Worm (Caenorhabditis elegans): Measurements from ENCODE around the gene bus-2.

Gene bus-2

DNA sequence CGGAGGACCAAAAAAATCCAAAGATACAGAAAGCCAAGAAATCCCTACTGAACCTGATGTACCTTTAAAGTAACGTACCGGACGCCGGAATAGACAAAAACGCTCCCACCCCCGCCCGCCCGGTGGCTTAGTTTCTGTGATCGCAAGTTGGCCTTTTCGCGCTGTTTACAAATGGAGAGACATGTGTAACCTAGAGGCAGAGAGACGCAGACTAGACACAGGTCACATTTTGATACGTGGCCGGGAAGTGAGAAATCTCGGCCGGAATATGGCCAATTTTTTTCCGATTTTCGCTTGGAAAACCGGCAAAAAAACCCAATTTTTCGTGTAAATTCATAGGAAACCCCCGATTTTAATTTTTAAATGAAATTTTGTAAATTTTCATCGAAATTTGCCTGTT is 42.6 kb upstream of the bus-2 start:
- no peak for TF ChIP-seq ztf-11 (tag; optimal IDR thresholded peaks at IDR 0.05)
- peak; percentile 88 for TF ChIP-seq pha-4 (tag; optimal IDR thresholded peaks at IDR 0.05)
- TF ChIP-seq nhr-23 (tag; optimal IDR thresholded peaks at IDR 0.05): peak; percentile 37

ce11 chrIV:1659045-1659741 is 40.5 kb upstream of the bus-2 start, which contains the start of gene rps-28:
Gene rps-28 (plus strand): TSS chrIV:1659691.
- TF ChIP-seq ceh-28 (tag; optimal IDR thresholded peaks at IDR 0.05) (peak; percentile 91), ZK546.5 (tag; optimal IDR thresholded peaks at IDR 0.05) (peak; percentile 54), ceh-82 (tag; optimal IDR thresholded peaks at IDR 0.05) (peak; percentile 90), zag-1 (tag; optimal IDR thresholded peaks at IDR 0.05) (peak; percentile 62), fkh-2 (tag; optimal IDR thresholded peaks at IDR 0.05) (no peak), elt-2 (tag; optimal IDR thresholded peaks at IDR 0.05) (peak; percentile 86), R02D3.7 (tag; optimal IDR thresholded peaks at IDR 0.05) (peak; percentile 89), hmg-11 (tag; optimal IDR thresholded peaks at IDR 0.05) (peak; percentile 91), egl-27 (tag; optimal IDR thresholded peaks at IDR 0.05) (peak; percentile 80), pha-4 (tag; optimal IDR thresholded peaks at IDR 0.05) (peak; percentile 99), ama-1 (optimal IDR thresholded peaks at IDR 0.05) (peak; percentile 80), aly-2 (tag; optimal IDR thresholded peaks at IDR 0.05) (no peak), elt-3 (tag; optimal IDR thresholded peaks at IDR 0.05) (peak in 1 of 3 experiments; percentile 90), lin-39 (tag; optimal IDR thresholded peaks at IDR 0.05) (peak; percentile 100), ceh-9 (tag; optimal IDR thresholded peaks at IDR 0.05) (no peak), fkh-10 (GFP tag; optimal IDR thresholded peaks at IDR 0.05) (peak; percentile 95), nhr-25 (tag; optimal IDR thresholded peaks at IDR 0.05) (peak; percentile 98), mml-1 (tag; optimal IDR thresholded peaks at IDR 0.05) (no peak), nhr-237 (tag; optimal IDR thresholded peaks at IDR 0.05) (no peak), nhr-28 (tag; optimal IDR thresholded peaks at IDR 0.05) (no peak), ztf-11 (tag; optimal IDR thresholded peaks at IDR 0.05) (peak; percentile 41), ztf-4 (tag; optimal IDR thresholded peaks at IDR 0.05) (peak; percentile 89), elt-1 (tag; optimal IDR thresholded peaks at IDR 0.05) (peak; percentile 78), mdl-1 (tag; optimal IDR thresholded peaks at IDR 0.05) (no peak), snpc-4 (tag; optimal IDR thresholded peaks at IDR 0.05) (peak; percentile 94), egl-5 (tag; optimal IDR thresholded peaks at IDR 0.05) (peak; percentile 100), pqm-1 (tag; optimal IDR thresholded peaks at IDR 0.05) (peak; percentile 85), nhr-23 (tag; optimal IDR thresholded peaks at IDR 0.05) (peak; percentile 99), ceh-16 (tag; optimal IDR thresholded peaks at IDR 0.05) (no peak), nhr-77 (tag; optimal IDR thresholded peaks at IDR 0.05) (peak; percentile 79), unc-39 (tag; optimal IDR thresholded peaks at IDR 0.05) (no peak), lin-15B (tag; optimal IDR thresholded peaks at IDR 0.05) (peak; percentile 96), nhr-12 (tag; optimal IDR thresholded peaks at IDR 0.05) (no peak), nhr-11 (tag; optimal IDR thresholded peaks at IDR 0.05) (peak; percentile 92), nhr-43 (tag; optimal IDR thresholded peaks at IDR 0.05; ENCODE audit: poor library complexity, severe bottlenecking) (peak; percentile 95), sea-2 (GFP tag; optimal IDR thresholded peaks at IDR 0.05) (peak; percentile 29), nhr-76 (tag; optimal IDR thresholded peaks at IDR 0.05) (peak; percentile 54), nhr-67 (tag; optimal IDR thresholded peaks at IDR 0.05) (peak; percentile 45), unc-62 (GFP tag; optimal IDR thresholded peaks at IDR 0.05) (peak; percentile 65), eor-1 (tag; optimal IDR thresholded peaks at IDR 0.05) (peak in 1 of 2 experiments; percentile 37), nfya-1 (tag; optimal IDR thresholded peaks at IDR 0.05; ENCODE audit: insufficient read depth) (peak; percentile 98), daf-12 (tag; optimal IDR thresholded peaks at IDR 0.05) (no peak), skn-1 (tag; optimal IDR thresholded peaks at IDR 0.05) (peak; percentile 91), lsy-12 (tag; optimal IDR thresholded peaks at IDR 0.05) (peak; percentile 94), fos-1 (tag; optimal IDR thresholded peaks at IDR 0.05) (peak; percentile 62), tbx-2 (tag; optimal IDR thresholded peaks at IDR 0.05) (peak; percentile 80), jun-1 (tag; optimal IDR thresholded peaks at IDR 0.05) (peak; percentile 94)
